Worm (Caenorhabditis elegans) whole organism, L4 larva: ENCODE results near the gene lgc-4.
A peak's percentile ranks its signal among the peaks of the same experiment; 100 is the strongest.

ENCODE experiments used
- F26F4.8 ChIP-seq: fragments of 200-800 bp; sonication (Bioruptor generic); conservative IDR thresholded peaks from 2 replicates; pipeline ENCODE4 v1.3.6; 2022; ENCODE audit warnings: missing genetic modification characterization, missing compliant biosample characterization
- F37D6.2 ChIP-seq: sonication (generic microtip); optimal IDR thresholded peaks from 2 replicates; lab custom pipeline; 2016; ENCODE audit warnings: mild to moderate bottlenecking, missing genetic modification characterization, missing compliant biosample characterization
- T26A8.4 ChIP-seq: fragments of 200-800 bp; sonication (Bioruptor generic); IDR thresholded peaks from 2 replicates; pipeline ENCODE4 v1.3.6; 2022; ENCODE audit warnings: missing genetic modification characterization, missing compliant biosample characterization
- Y105C5A.15 ChIP-seq: fragments of 200-800 bp; sonication (Bioruptor generic); IDR thresholded peaks from 2 replicates; pipeline ENCODE4 v1.3.6; 2022; ENCODE audit warnings: missing genetic modification characterization, missing compliant biosample characterization
- Y48G9A.11 ChIP-seq: fragments of 200-800 bp; sonication (Bioruptor generic); IDR thresholded peaks from 2 replicates; pipeline ENCODE4 v1.3.6; 2022; ENCODE audit warnings: missing genetic modification reagents, missing genetic modification characterization, missing compliant biosample characterization
- Y5F2A.4 ChIP-seq: fragments of 200-800 bp; sonication (Bioruptor generic); optimal IDR thresholded peaks from 2 replicates; lab custom pipeline; 2018; ENCODE audit warnings: mild to moderate bottlenecking, missing genetic modification characterization, missing compliant biosample characterization
- Y75B8A.6 ChIP-seq: fragments of 200-800 bp; sonication (Bioruptor generic); IDR thresholded peaks from 2 replicates; pipeline ENCODE4 v1.3.6; 2022; ENCODE audit warnings: missing genetic modification reagents, missing genetic modification characterization, missing compliant biosample characterization
- ZK337.2 ChIP-seq: fragments of 200-800 bp; sonication (Bioruptor generic); IDR thresholded peaks from 2 replicates; pipeline ENCODE4 v1.3.6; 2022; ENCODE audit warnings: missing genetic modification reagents, missing genetic modification characterization, missing compliant biosample characterization
- aly-2 ChIP-seq: sonication (generic microtip); optimal IDR thresholded peaks from 2 replicates; lab custom pipeline; 2018; ENCODE audit warnings: missing biosample characterization, missing genetic modification characterization
- ceh-28 ChIP-seq: fragments of 150-350 bp; optimal IDR thresholded peaks from 2 replicates; lab custom pipeline; 2014; ENCODE audit warnings: missing biosample characterization, missing genetic modification reagents, missing genetic modification characterization
- ceh-32 ChIP-seq: sonication (generic microtip); optimal IDR thresholded peaks from 2 replicates; lab custom pipeline; 2016; ENCODE audit warnings: mild to moderate bottlenecking, missing genetic modification characterization, missing compliant biosample characterization; ENCODE audit not compliant: poor library complexity
- ceh-44 ChIP-seq: fragments of 200-800 bp; sonication (Bioruptor generic); IDR thresholded peaks from 2 replicates; pipeline ENCODE4 v1.3.6; 2022; ENCODE audit warnings: missing genetic modification reagents, missing genetic modification characterization, missing compliant biosample characterization
- ceh-82 ChIP-seq: sonication (generic microtip); optimal IDR thresholded peaks from 2 replicates; lab custom pipeline; 2017; ENCODE audit warnings: missing biosample characterization, missing genetic modification characterization
- daf-16 ChIP-seq, 3 experiments: sonication (generic microtip); optimal IDR thresholded peaks; 2 replicates each; lab custom pipeline; 2016 to 2017; ENCODE audit warnings: missing genetic modification characterization in 3 of 3, missing genetic modification reagents in 3 of 3, mild to moderate bottlenecking in 2 of 3, missing compliant biosample characterization in 2 of 3, missing biosample characterization in 1 of 3, moderate library complexity in 1 of 3
- dmd-6 ChIP-seq: fragments of 200-800 bp; sonication (Bioruptor generic); IDR thresholded peaks from 2 replicates; pipeline ENCODE4 v1.3.6; 2022; ENCODE audit warnings: missing genetic modification reagents, missing genetic modification characterization, missing compliant biosample characterization
- dpl-1 ChIP-seq: fragments of 150-350 bp; optimal IDR thresholded peaks from 2 replicates; lab custom pipeline; 2014; ENCODE audit warnings: missing biosample characterization, missing genetic modification reagents, missing genetic modification characterization
- dve-1 ChIP-seq: sonication (generic microtip); optimal IDR thresholded peaks from 2 replicates; lab custom pipeline; 2017; ENCODE audit warnings: antibody characterized with exemption, mild to moderate bottlenecking, missing genetic modification characterization, missing compliant biosample characterization; ENCODE audit not compliant: insufficient read depth
- egl-43 ChIP-seq: fragments of 200-800 bp; sonication (Bioruptor generic); IDR thresholded peaks from 2 replicates; pipeline ENCODE4 v1.3.6; 2022; ENCODE audit warnings: missing genetic modification reagents, missing genetic modification characterization, missing compliant biosample characterization
- fkh-10 ChIP-seq: fragments of 150-350 bp; optimal IDR thresholded peaks from 2 replicates; lab custom pipeline; 2014; ENCODE audit warnings: missing biosample characterization, missing genetic modification reagents, missing genetic modification characterization
- hlh-11 ChIP-seq: fragments of 200-800 bp; sonication (Bioruptor generic); optimal IDR thresholded peaks from 2 replicates; lab custom pipeline; 2018; ENCODE audit warnings: mild to moderate bottlenecking, missing genetic modification characterization, missing compliant biosample characterization
- hlh-30 ChIP-seq: sonication (generic microtip); optimal IDR thresholded peaks from 2 replicates; lab custom pipeline; 2017; ENCODE audit warnings: antibody characterized with exemption, mild to moderate bottlenecking, missing genetic modification characterization, missing compliant biosample characterization; ENCODE audit not compliant: insufficient read depth
- hmg-1.1 ChIP-seq: fragments of 200-800 bp; sonication (Bioruptor generic); IDR thresholded peaks from 2 replicates; pipeline ENCODE4 v1.3.6; 2022; ENCODE audit warnings: missing genetic modification reagents, missing genetic modification characterization, missing compliant biosample characterization
- jun-1 ChIP-seq: fragments of 150-350 bp; optimal IDR thresholded peaks from 2 replicates; lab custom pipeline; 2014; ENCODE audit warnings: missing biosample characterization, missing genetic modification reagents, missing genetic modification characterization
- lin-38 ChIP-seq: fragments of 200-800 bp; sonication (Bioruptor generic); IDR thresholded peaks from 2 replicates; pipeline ENCODE4 v1.3.6; 2022; ENCODE audit warnings: missing genetic modification reagents, missing genetic modification characterization, missing compliant biosample characterization
- lir-3 ChIP-seq: sonication (generic microtip); optimal IDR thresholded peaks from 2 replicates; lab custom pipeline; 2016; ENCODE audit warnings: mild to moderate bottlenecking, missing genetic modification characterization, missing compliant biosample characterization
- mep-1 ChIP-seq: fragments of 150-350 bp; sonication (generic microtip); optimal IDR thresholded peaks from 3 replicates; lab custom pipeline; 2014; ENCODE audit warnings: missing biosample characterization, missing genetic modification characterization
- mxl-3 ChIP-seq: fragments of 200-800 bp; sonication (Bioruptor generic); optimal IDR thresholded peaks from 2 replicates; lab custom pipeline; 2018; ENCODE audit warnings: mild to moderate bottlenecking, missing genetic modification characterization, missing compliant biosample characterization
- nhr-237 ChIP-seq: sonication (generic microtip); optimal IDR thresholded peaks from 2 replicates; lab custom pipeline; 2017; ENCODE audit warnings: missing biosample characterization, missing genetic modification characterization
- nhr-28 ChIP-seq: fragments of 150-350 bp; optimal IDR thresholded peaks from 2 replicates; lab custom pipeline; 2014; ENCODE audit warnings: missing biosample characterization, missing genetic modification characterization
- nhr-42 ChIP-seq: fragments of 200-800 bp; sonication (Bioruptor generic); IDR thresholded peaks from 2 replicates; pipeline ENCODE4 v1.3.6; 2022; ENCODE audit warnings: missing genetic modification characterization, missing compliant biosample characterization
- nhr-48 ChIP-seq: sonication (generic microtip); optimal IDR thresholded peaks from 2 replicates; lab custom pipeline; 2016; ENCODE audit warnings: mild to moderate bottlenecking, missing genetic modification characterization, missing compliant biosample characterization
- nhr-6 ChIP-seq: fragments of 150-350 bp; optimal IDR thresholded peaks from 2 replicates; lab custom pipeline; 2014; ENCODE audit warnings: missing biosample characterization, missing genetic modification characterization
- pqm-1 ChIP-seq: sonication (generic microtip); optimal IDR thresholded peaks from 2 replicates; lab custom pipeline; 2017; ENCODE audit warnings: missing biosample characterization, missing genetic modification characterization
- saeg-2 ChIP-seq: fragments of 200-800 bp; sonication (Bioruptor generic); IDR thresholded peaks from 2 replicates; pipeline ENCODE4 v1.3.6; 2022; ENCODE audit warnings: missing genetic modification reagents, missing genetic modification characterization, missing compliant biosample characterization
- skn-1 ChIP-seq: fragments of 150-350 bp; optimal IDR thresholded peaks from 2 replicates; lab custom pipeline; 2014; ENCODE audit warnings: missing biosample characterization, missing genetic modification characterization
- unc-39 ChIP-seq: sonication (generic microtip); optimal IDR thresholded peaks from 2 replicates; lab custom pipeline; 2017; ENCODE audit warnings: missing biosample characterization, missing genetic modification characterization
- unc-62 ChIP-seq, 3 experiments: fragments of 150-350 bp in 1 of 3; sonication (generic microtip); optimal IDR thresholded peaks in 2 of 3; peaks in 1 of 3; 1 replicate in 1 of 3; 2 replicates in 2 of 3; lab custom pipeline; 2014 to 2017; ENCODE audit warnings: missing biosample characterization in 3 of 3, missing genetic modification characterization in 3 of 3, missing genetic modification reagents in 3 of 3, missing genotype in 1 of 3
- zag-1 ChIP-seq: fragments of 150-350 bp; optimal IDR thresholded peaks from 2 replicates; lab custom pipeline; 2014; ENCODE audit warnings: missing biosample characterization, missing genetic modification characterization
- zfp-3 ChIP-seq: fragments of 200-800 bp; sonication (Bioruptor generic); conservative IDR thresholded peaks from 2 replicates; pipeline ENCODE4 v1.3.6; 2022; ENCODE audit warnings: missing genetic modification reagents, missing genetic modification characterization, missing compliant biosample characterization
- zip-11 ChIP-seq: fragments of 200-800 bp; sonication (Bioruptor generic); IDR thresholded peaks from 2 replicates; pipeline ENCODE4 v1.3.6; 2022; ENCODE audit warnings: missing genetic modification characterization, missing compliant biosample characterization
- ztf-11 ChIP-seq: fragments of 150-350 bp; optimal IDR thresholded peaks from 2 replicates; lab custom pipeline; 2014; ENCODE audit warnings: missing biosample characterization, missing genetic modification characterization

Gene lgc-4

DNA sequence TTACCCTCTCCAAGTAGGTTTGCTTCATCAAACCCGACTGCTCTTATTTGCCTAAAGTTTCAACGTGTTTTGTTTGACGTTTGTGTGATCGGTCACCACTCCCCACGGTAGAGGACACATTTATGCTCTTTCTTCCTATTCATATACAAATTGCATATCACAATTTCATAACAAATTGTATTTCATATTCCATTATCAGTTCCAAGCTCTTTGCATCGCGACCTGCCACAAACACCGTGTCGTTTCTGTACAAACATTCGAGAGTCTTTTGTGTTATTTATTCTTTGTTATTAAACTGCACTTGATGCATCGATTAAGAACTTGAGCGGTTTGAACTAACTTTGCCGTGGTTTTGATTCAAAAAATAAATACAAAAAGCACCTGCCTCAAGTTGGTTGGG lies 31.9 kb downstream of the lgc-4 start (continued):
- TF ChIP-seq nhr-28 (tag; lab: Kevin White, UChicago) (peak; percentile 61), dmd-6 (GFP tag; lab: Robert Waterston, UW) (peak; percentile 23; the same call in 1 of the 2 replicates), fkh-10 (GFP tag; lab: Kevin White, UChicago) (no peak), mep-1 (tag; lab: Kevin White, UChicago) (peak; percentile 9), mxl-3 (GFP tag; lab: Kevin White, UChicago) (no peak), nhr-42 (GFP tag; lab: Robert Waterston, UW) (no peak), jun-1 (tag; lab: Kevin White, UChicago) (no peak), daf-16 (GFP tag; optimal IDR thresholded peaks at IDR 0.05; lab: Kevin White, UChicago) (no peak), daf-16 (tag; optimal IDR thresholded peaks at IDR 0.05; lab: Kevin White, UChicago) (peak; percentile 82), F37D6.2 (no peak), zfp-3 (no peak), egl-43 (GFP tag; lab: Robert Waterston, UW) (no peak), lin-38 (GFP tag; lab: Robert Waterston, UW) (no peak), hmg-1.1 (GFP tag; lab: Robert Waterston, UW) (no peak), unc-39 (no peak), saeg-2 (no peak), F26F4.8 (GFP tag; lab: Robert Waterston, UW) (no peak)

DNA sequence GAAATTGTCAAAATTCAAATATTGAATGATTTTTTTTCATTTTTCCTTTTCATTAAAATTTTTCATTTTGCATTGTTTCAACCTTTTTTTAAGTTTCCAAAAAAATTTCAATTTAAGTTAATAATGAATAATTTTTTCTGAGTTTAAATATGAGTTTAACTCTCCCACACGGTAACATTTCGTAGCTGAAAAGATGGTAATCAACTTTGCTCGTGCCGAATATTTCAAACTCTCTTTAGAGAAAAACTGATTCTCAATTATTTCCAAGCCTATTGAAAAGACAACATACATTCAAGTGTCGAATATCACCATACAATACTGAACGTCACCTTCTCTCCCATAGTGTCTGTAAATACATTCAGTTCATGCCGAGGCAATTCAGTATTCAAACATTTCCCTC lies 33.1 kb downstream of the lgc-4 start:
- TF ChIP-seq unc-62 (GFP tag; optimal IDR thresholded peaks at IDR 0.05 in 1 of 2; lab: Kevin White, UChicago) (peak in 1 of 2 experiments; percentile 99), unc-62 (tag; optimal IDR thresholded peaks at IDR 0.05; lab: Kevin White, UChicago) (no peak), skn-1 (tag; lab: Kevin White, UChicago) (no peak)

DNA sequence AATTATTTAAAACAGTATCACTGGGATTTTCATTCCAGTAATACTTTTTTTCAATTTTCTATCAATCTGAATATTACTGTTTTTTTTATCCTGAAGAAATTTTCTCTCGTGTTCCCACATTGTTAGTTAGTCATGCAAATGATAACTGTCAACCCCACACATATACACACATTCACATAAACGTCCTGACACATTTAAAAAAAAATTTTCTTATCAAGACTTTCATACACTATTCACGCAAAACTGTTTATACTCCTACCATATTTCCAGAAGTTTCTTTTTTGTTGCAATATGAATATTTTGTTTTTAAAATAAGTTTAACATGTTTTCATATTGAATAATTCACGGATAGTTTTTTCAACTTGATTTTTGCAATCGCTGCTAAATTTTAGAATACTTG lies 33.5 kb downstream of the lgc-4 start:
- TF ChIP-seq unc-39 (no peak), Y5F2A.4 (GFP tag; lab: Kevin White, UChicago) (no peak), Y75B8A.6 (GFP tag; lab: Robert Waterston, UW) (no peak), hmg-1.1 (GFP tag; lab: Robert Waterston, UW) (no peak), skn-1 (tag; lab: Kevin White, UChicago) (no peak), nhr-237 (no peak), nhr-6 (tag; lab: Kevin White, UChicago) (no peak), zip-11 (no peak), lir-3 (tag; lab: Kevin White, UChicago) (no peak), mep-1 (tag; lab: Kevin White, UChicago) (no peak), ceh-44 (GFP tag; lab: Robert Waterston, UW) (no peak), ztf-11 (tag; lab: Kevin White, UChicago) (no peak), nhr-48 (tag; lab: Kevin White, UChicago) (no peak), F26F4.8 (GFP tag; lab: Robert Waterston, UW) (no peak), pqm-1 (tag; lab: Kevin White, UChicago) (peak; percentile 57), aly-2 (tag; lab: Kevin White, UChicago) (no peak), dpl-1 (no peak), zag-1 (no peak), jun-1 (tag; lab: Kevin White, UChicago) (no peak), hlh-30 (tag; lab: Kevin White, UChicago) (peak; percentile 21), Y105C5A.15 (no peak), ZK337.2 (GFP tag; lab: Robert Waterston, UW) (no peak), ceh-32 (tag; lab: Kevin White, UChicago) (no peak), daf-16 (GFP tag; optimal IDR thresholded peaks at IDR 0.05; lab: Kevin White, UChicago) (no peak), daf-16 (tag; optimal IDR thresholded peaks at IDR 0.05; lab: Kevin White, UChicago) (peak; percentile 83), hlh-11 (tag; lab: Kevin White, UChicago) (peak; percentile 1), dve-1 (tag; lab: Kevin White, UChicago) (peak; percentile 48), saeg-2 (no peak), ceh-28 (no peak), T26A8.4 (no peak), ceh-82 (tag; lab: Kevin White, UChicago) (no peak), Y48G9A.11 (GFP tag; lab: Robert Waterston, UW) (no peak)
